Worm (Caenorhabditis elegans) whole organism, late embryonic: ENCODE measurements around the gene T26C12.1.

Source experiments
- C38D4.7 ChIP-seq: fragments of 200-800 bp; sonication (Bioruptor generic); optimal IDR thresholded peaks from 2 replicates; lab custom pipeline; 2018; ENCODE audit warnings: mild to moderate bottlenecking, missing genetic modification characterization, moderate library complexity, missing compliant biosample characterization
- K02D7.2 ChIP-seq: sonication (generic microtip); optimal IDR thresholded peaks from 2 replicates; lab custom pipeline; 2017; ENCODE audit warnings: mild to moderate bottlenecking, missing genetic modification characterization, missing compliant biosample characterization
- ceh-19 ChIP-seq: fragments of 200-800 bp; sonication (Bioruptor generic); optimal IDR thresholded peaks from 2 replicates; lab custom pipeline; 2018; ENCODE audit warnings: mild to moderate bottlenecking, missing genetic modification characterization, missing compliant biosample characterization
- ceh-6 ChIP-seq: fragments of 200-800 bp; sonication (Bioruptor generic); optimal IDR thresholded peaks from 2 replicates; lab custom pipeline; 2018; ENCODE audit warnings: mild to moderate bottlenecking, missing genetic modification characterization, missing compliant biosample characterization
- ceh-9 ChIP-seq: sonication (generic microtip); optimal IDR thresholded peaks from 2 replicates; lab custom pipeline; 2016; ENCODE audit warnings: mild to moderate bottlenecking, missing genetic modification characterization, inconsistent platforms, missing compliant biosample characterization
- che-1 ChIP-seq: sonication (generic microtip); optimal IDR thresholded peaks from 2 replicates; lab custom pipeline; 2016; ENCODE audit warnings: mild to moderate bottlenecking, missing genetic modification characterization, missing compliant biosample characterization
- gmeb-2 ChIP-seq: sonication (generic microtip); optimal IDR thresholded peaks from 2 replicates; lab custom pipeline; 2016; ENCODE audit warnings: missing genetic modification characterization, inconsistent platforms, missing compliant biosample characterization
- rnt-1 ChIP-seq: sonication (generic microtip); optimal IDR thresholded peaks from 2 replicates; lab custom pipeline; 2016; ENCODE audit warnings: missing genetic modification characterization, missing compliant biosample characterization
- unc-55 ChIP-seq: sonication (generic microtip); optimal IDR thresholded peaks from 2 replicates; lab custom pipeline; 2017; ENCODE audit warnings: missing biosample characterization, missing genetic modification reagents, missing genetic modification characterization

DNA sequence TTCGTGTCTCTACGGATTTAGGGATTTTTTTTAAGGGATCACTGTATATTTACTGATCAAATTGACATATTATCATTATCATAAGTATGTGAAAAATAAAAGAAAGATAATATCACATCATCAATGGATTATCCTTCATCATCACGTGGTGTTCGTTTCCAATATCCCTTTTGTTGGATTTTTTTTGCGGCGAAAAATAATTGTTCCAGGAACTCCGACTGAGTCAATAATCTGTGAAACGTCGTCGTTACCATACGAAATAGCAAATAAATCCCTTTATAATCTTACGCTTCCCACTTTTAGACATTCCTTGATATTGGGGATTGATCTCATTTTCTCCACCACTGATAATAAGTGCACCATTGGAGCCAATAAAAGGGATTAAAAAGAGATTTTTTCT is 8.7 kb upstream of the T26C12.1 start:
- TF ChIP-seq C38D4.7 (GFP tag; lab: Kevin White, UChicago) (no peak), ceh-19 (GFP tag; lab: Kevin White, UChicago) (no peak), gmeb-2 (no peak), che-1 (no peak), ceh-6 (GFP tag; lab: Kevin White, UChicago) (no peak), ceh-9 (tag; lab: Kevin White, UChicago) (no peak), K02D7.2 (tag; lab: Kevin White, UChicago) (no peak), rnt-1 (tag; lab: Kevin White, UChicago) (no peak), unc-55 (GFP tag; lab: Kevin White, UChicago) (no peak)
